Worm (Caenorhabditis elegans): Measurements from ENCODE around the gene T05B9.1.
A peak's percentile ranks its signal among the peaks of the same experiment; 100 is the strongest.

Gene T05B9.1

ce11 chrII:11224045-11224481, 36.9 kb downstream of the T05B9.1 start (continued):
- TF ChIP-seq flh-1 (GFP tag; optimal IDR thresholded peaks at IDR 0.05): no peak
- TF ChIP-seq nhr-12 (tag; optimal IDR thresholded peaks at IDR 0.05): no peak
- TF ChIP-seq ham-2 (GFP tag; optimal IDR thresholded peaks at IDR 0.05): no peak
- TF ChIP-seq ceh-39 (tag; optimal IDR thresholded peaks at IDR 0.05): peak; percentile 15
- TF ChIP-seq elt-3 (tag; optimal IDR thresholded peaks at IDR 0.05): no peak
- no peak for TF ChIP-seq mls-2 (tag; optimal IDR thresholded peaks at IDR 0.05)
- TF ChIP-seq snpc-4 (tag; optimal IDR thresholded peaks at IDR 0.05): no peak

DNA sequence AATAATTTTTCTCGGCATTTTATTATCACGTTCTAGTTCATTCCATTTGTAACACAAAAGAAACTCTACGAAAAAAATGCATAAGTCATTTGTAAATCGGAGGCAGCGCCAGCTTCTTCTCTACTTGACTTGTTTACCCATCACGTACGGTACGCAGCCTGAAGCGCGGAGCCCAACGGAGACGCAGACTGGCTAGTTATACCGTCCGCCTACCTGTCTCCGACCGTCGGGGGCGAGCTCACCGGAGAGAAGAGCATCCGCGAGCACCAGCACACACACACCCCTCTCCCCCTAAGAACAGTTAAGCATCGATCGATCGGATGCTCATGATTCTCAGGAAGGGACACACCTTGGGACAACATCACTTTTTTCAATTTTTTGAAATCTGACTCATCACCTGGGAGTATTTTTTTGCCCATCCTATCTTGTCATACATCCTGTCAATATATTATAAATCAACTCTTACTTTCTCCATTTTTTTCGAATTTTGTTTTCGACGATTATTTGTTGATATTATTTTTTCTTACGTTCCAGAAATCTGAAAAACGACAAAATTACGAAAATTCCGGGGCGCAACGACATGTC, 39.1 kb downstream of the T05B9.1 start, which contains the start of gene plpr-1:
plpr-1 (plus strand) TSS at position 535 of the 585 bp plus-strand sequence.
- no peak for TF ChIP-seq nhr-76 (tag; optimal IDR thresholded peaks at IDR 0.05)
- peak; percentile 67 for TF ChIP-seq pha-4 (tag; optimal IDR thresholded peaks at IDR 0.05)
